Worm (Caenorhabditis elegans) whole organism, L2 larva: ENCODE data around the gene C01G6.3.

Experiments used
- C34F6.9 ChIP-seq: fragments of 150-350 bp; optimal IDR thresholded peaks from 2 replicates; lab custom pipeline; 2014; ENCODE audit warnings: missing biosample characterization, missing genetic modification characterization
- Y55F3AM.14 ChIP-seq: fragments of 200-800 bp; sonication (Bioruptor generic); optimal IDR thresholded peaks from 2 replicates; lab custom pipeline; 2018; ENCODE audit warnings: mild to moderate bottlenecking, missing genetic modification characterization, missing compliant biosample characterization
- alr-1 ChIP-seq: fragments of 150-350 bp; optimal IDR thresholded peaks from 2 replicates; lab custom pipeline; 2014; ENCODE audit warnings: missing biosample characterization, missing genetic modification characterization
- aly-2 ChIP-seq: fragments of 150-350 bp; optimal IDR thresholded peaks from 2 replicates; lab custom pipeline; 2014; ENCODE audit warnings: missing biosample characterization, missing genetic modification characterization
- ama-1 ChIP-seq: fragments of 150-350 bp; optimal IDR thresholded peaks from 2 replicates; lab custom pipeline; 2018; ENCODE audit warnings: inconsistent platforms
- blmp-1 ChIP-seq: sonication (generic microtip); optimal IDR thresholded peaks from 2 replicates; lab custom pipeline; 2017; ENCODE audit warnings: missing genetic modification characterization, mild to moderate bottlenecking, missing compliant biosample characterization, antibody characterized with exemption, moderate library complexity; ENCODE audit not compliant: insufficient read depth
- ceh-16 ChIP-seq: fragments of 150-350 bp; optimal IDR thresholded peaks from 2 replicates; lab custom pipeline; 2014; ENCODE audit warnings: missing biosample characterization, missing genetic modification characterization
- ceh-82 ChIP-seq: fragments of 150-350 bp; optimal IDR thresholded peaks from 2 replicates; lab custom pipeline; 2014; ENCODE audit warnings: missing biosample characterization, missing genetic modification characterization
- crh-2 ChIP-seq: sonication (generic microtip); optimal IDR thresholded peaks from 2 replicates; lab custom pipeline; 2017; ENCODE audit warnings: missing biosample characterization, missing genetic modification characterization
- egl-27 ChIP-seq: sonication (generic microtip); optimal IDR thresholded peaks from 3 replicates; lab custom pipeline; 2017; ENCODE audit warnings: missing biosample characterization, missing genetic modification reagents, missing genetic modification characterization
- elt-3 ChIP-seq: sonication (generic microtip); optimal IDR thresholded peaks from 2 replicates; lab custom pipeline; 2017; ENCODE audit warnings: missing biosample characterization, missing genetic modification characterization
- fos-1 ChIP-seq: fragments of 150-350 bp; optimal IDR thresholded peaks from 2 replicates; lab custom pipeline; 2014; ENCODE audit warnings: missing biosample characterization, missing genetic modification characterization
- gmeb-1 ChIP-seq: fragments of 150-350 bp; optimal IDR thresholded peaks from 2 replicates; lab custom pipeline; 2014; ENCODE audit warnings: missing biosample characterization, missing genetic modification characterization
- lin-11 ChIP-seq: fragments of 150-350 bp; sonication (generic microtip); optimal IDR thresholded peaks from 2 replicates; lab custom pipeline; 2014; ENCODE audit warnings: missing biosample characterization, missing genetic modification characterization, inconsistent platforms, mixed read lengths
- lin-13 ChIP-seq: fragments of 150-350 bp; optimal IDR thresholded peaks from 2 replicates; lab custom pipeline; 2014; ENCODE audit warnings: missing biosample characterization, missing genetic modification reagents, missing genetic modification characterization
- lsy-2 ChIP-seq, 2 experiments: fragments of 150-350 bp in 1 of 2; sonication (generic microtip) in 1 of 2; optimal IDR thresholded peaks; 2 replicates each; lab custom pipeline; 2014 to 2017; ENCODE audit warnings: missing biosample characterization in 2 of 2, missing genetic modification characterization in 2 of 2
- mbf-1 ChIP-seq: sonication (generic microtip); optimal IDR thresholded peaks from 2 replicates; lab custom pipeline; 2017; ENCODE audit warnings: missing biosample characterization, missing genetic modification characterization
- mdl-1 ChIP-seq, 2 experiments: fragments of 150-350 bp in 1 of 2; sonication (generic microtip) in 1 of 2; optimal IDR thresholded peaks; 2 replicates each; lab custom pipeline; 2017; ENCODE audit warnings: missing biosample characterization in 2 of 2, missing genetic modification characterization in 2 of 2
- nhr-10 ChIP-seq: sonication (generic microtip); optimal IDR thresholded peaks from 2 replicates; lab custom pipeline; 2017; ENCODE audit warnings: missing biosample characterization, missing genetic modification characterization
- nhr-11 ChIP-seq: fragments of 150-350 bp; optimal IDR thresholded peaks from 2 replicates; lab custom pipeline; 2014; ENCODE audit warnings: missing biosample characterization, missing genetic modification characterization
- nhr-12 ChIP-seq: fragments of 150-350 bp; optimal IDR thresholded peaks from 2 replicates; lab custom pipeline; 2014; ENCODE audit warnings: missing biosample characterization, missing genetic modification characterization
- nhr-129 ChIP-seq: fragments of 150-350 bp; optimal IDR thresholded peaks from 2 replicates; lab custom pipeline; 2014; ENCODE audit warnings: missing biosample characterization, missing genetic modification characterization
- nhr-21 ChIP-seq: fragments of 150-350 bp; optimal IDR thresholded peaks from 2 replicates; lab custom pipeline; 2014; ENCODE audit warnings: missing biosample characterization, missing genetic modification characterization
- nhr-237 ChIP-seq: fragments of 150-350 bp; optimal IDR thresholded peaks from 2 replicates; lab custom pipeline; 2014; ENCODE audit warnings: missing biosample characterization, missing genetic modification characterization
- nhr-25 ChIP-seq: fragments of 150-350 bp; sonication (generic microtip); optimal IDR thresholded peaks from 3 replicates; lab custom pipeline; 2014; ENCODE audit warnings: missing biosample characterization, missing genetic modification characterization
- nhr-6 ChIP-seq: fragments of 150-350 bp; optimal IDR thresholded peaks from 2 replicates; lab custom pipeline; 2014; ENCODE audit warnings: missing biosample characterization, missing genetic modification characterization
- peb-1 ChIP-seq: fragments of 150-350 bp; optimal IDR thresholded peaks from 2 replicates; lab custom pipeline; 2014; ENCODE audit warnings: missing biosample characterization, missing genetic modification characterization
- sem-4 ChIP-seq: fragments of 150-350 bp; optimal IDR thresholded peaks from 2 replicates; lab custom pipeline; 2014; ENCODE audit warnings: missing biosample characterization, missing genetic modification reagents, missing genetic modification characterization
- sma-9 ChIP-seq, 2 experiments: fragments of 150-350 bp in 1 of 2; sonication (generic microtip) in 1 of 2; optimal IDR thresholded peaks; 2 replicates each; lab custom pipeline; 2014 to 2016; ENCODE audit warnings: missing genetic modification characterization in 2 of 2, mild to moderate bottlenecking in 1 of 2, missing biosample characterization in 1 of 2, missing compliant biosample characterization in 1 of 2, missing genetic modification reagents in 1 of 2, moderate library complexity in 1 of 2
- snpc-4 ChIP-seq: fragments of 150-350 bp; optimal IDR thresholded peaks from 2 replicates; lab custom pipeline; 2014; ENCODE audit warnings: missing biosample characterization, missing genetic modification characterization
- unc-39 ChIP-seq: fragments of 150-350 bp; optimal IDR thresholded peaks from 2 replicates; lab custom pipeline; 2014; ENCODE audit warnings: missing biosample characterization, missing genetic modification characterization
- unc-62 ChIP-seq: fragments of 150-350 bp; optimal IDR thresholded peaks from 2 replicates; lab custom pipeline; 2014; ENCODE audit warnings: missing biosample characterization, missing genetic modification reagents, missing genetic modification characterization
- ztf-4 ChIP-seq: fragments of 150-350 bp; optimal IDR thresholded peaks from 2 replicates; lab custom pipeline; 2014; ENCODE audit warnings: missing biosample characterization, missing genetic modification characterization

C01G6.3 gene

DNA sequence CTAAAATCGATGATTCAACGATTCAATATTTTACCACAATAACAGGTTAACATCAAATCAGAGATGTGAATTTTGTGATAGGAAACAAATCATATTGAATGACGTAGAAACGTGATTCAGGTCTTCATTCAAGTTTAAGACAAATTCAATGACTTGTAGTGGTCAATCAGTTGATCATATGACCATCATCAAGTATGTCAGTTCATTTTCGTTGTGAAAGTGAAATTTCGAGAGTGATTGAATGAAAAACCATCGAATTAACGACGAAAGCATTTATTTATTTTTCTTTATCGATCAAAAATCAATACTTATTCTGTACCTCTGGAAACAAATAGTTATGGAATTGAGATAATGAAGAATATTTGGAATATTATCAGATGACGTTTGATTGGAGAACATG, 18.2 kb upstream of the C01G6.3 start:
- TF ChIP-seq blmp-1 (tag; lab: Kevin White, UChicago), result peak; percentile 86
- TF ChIP-seq nhr-25 (tag; lab: Kevin White, UChicago), result peak; percentile 65
- TF ChIP-seq ceh-82 (tag; lab: Kevin White, UChicago), result no peak

DNA sequence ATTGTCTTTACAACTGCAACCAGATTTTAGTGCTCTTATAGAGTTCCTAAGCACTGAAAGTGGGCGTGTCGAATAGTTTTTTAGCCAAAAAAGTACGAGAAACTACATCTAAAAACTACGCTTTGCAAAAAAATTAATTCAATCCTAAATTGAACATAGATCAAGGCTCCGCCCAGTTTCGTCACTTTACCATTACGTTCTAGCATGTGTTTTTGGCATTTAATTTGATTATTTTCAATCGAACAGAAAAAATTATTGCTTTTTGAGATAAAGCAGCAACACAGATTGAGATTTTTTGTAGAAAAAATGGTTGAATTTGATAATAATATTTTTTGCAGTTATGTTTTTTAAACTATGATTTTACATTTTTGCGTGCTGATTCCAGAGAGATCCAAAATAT, 15.5 kb upstream of the C01G6.3 start, which contains the start of gene nlp-82:
TSS of gene nlp-82 (minus strand) at position 101 of the 400 bp plus-strand sequence.
- TF ChIP-seq nhr-12, result no peak

DNA sequence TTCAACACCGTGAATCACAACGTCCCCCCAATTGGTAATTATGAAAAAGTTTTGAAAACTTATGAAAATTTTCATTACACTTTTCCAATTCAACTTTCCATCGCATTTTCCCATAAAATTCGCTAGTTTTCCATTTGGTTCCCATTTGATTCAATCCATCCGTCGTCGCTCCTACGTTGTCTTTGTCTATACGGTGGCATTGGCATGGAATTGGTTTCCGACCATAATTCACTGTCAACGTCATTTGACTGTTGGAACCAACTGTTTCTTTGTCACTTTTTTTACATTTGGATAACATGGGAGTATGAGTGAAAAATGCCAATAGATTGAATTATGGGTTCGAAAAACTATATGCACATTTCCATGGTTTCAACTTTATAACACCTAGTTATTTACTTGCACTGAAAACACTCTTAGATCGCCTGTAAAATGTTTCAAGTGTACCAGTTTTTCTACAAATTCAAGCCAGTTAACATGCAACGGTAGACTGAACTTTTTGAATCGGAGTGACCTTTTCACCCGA, 11.6 kb upstream of the C01G6.3 start:
- TF ChIP-seq ceh-16 (tag; lab: Kevin White, UChicago) (no peak), nhr-10 (tag; lab: Kevin White, UChicago) (no peak), unc-39 (no peak), nhr-21 (tag; lab: Kevin White, UChicago) (no peak), nhr-25 (tag; lab: Kevin White, UChicago) (no peak), aly-2 (tag; lab: Kevin White, UChicago) (no peak), lin-11 (tag; lab: Kevin White, UChicago) (no peak), nhr-11 (tag; lab: Kevin White, UChicago) (no peak), sem-4 (no peak), sma-9 (GFP tag; optimal IDR thresholded peaks at IDR 0.05; lab: Kevin White, UChicago) (no peak), sma-9 (tag; optimal IDR thresholded peaks at IDR 0.05; lab: Kevin White, UChicago) (no peak), egl-27 (tag; lab: Kevin White, UChicago) (no peak), nhr-237 (tag; lab: Kevin White, UChicago) (no peak), Y55F3AM.14 (GFP tag; lab: Kevin White, UChicago) (no peak), unc-62 (GFP tag; lab: Kevin White, UChicago) (no peak), fos-1 (tag; lab: Kevin White, UChicago) (no peak), lin-13 (GFP tag; lab: Kevin White, UChicago) (no peak), alr-1 (tag; lab: Kevin White, UChicago) (no peak), lsy-2 (tag; optimal IDR thresholded peaks at IDR 0.05; lab: Kevin White, UChicago) (no peak), ama-1 (no peak)

DNA sequence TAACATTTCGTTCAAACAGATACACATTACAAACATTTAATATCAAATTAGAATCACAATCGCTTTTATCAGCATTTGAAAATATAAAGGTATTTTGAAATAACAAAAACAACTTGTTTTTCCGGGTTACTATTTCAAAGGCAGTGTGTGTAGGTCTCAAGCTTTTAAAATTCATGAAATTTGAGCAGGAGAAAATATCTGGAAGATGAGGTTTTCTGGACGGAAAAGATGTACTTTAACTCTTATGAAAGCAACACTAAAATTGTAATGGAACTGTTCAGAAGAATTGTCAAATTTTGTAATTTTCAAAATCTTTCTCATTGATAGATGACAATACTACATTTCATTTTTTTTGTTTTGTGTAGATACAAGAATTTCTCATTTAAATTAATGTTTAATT, 11.1 kb upstream of the C01G6.3 start:
- no peak for TF ChIP-seq nhr-21 (tag; lab: Kevin White, UChicago)
- no peak for TF ChIP-seq elt-3
- TF ChIP-seq aly-2 (tag; lab: Kevin White, UChicago), result no peak
- no peak for TF ChIP-seq mbf-1 (tag; lab: Kevin White, UChicago)
- TF ChIP-seq nhr-6 (tag; lab: Kevin White, UChicago), result no peak
- no peak for TF ChIP-seq ztf-4 (tag; lab: Kevin White, UChicago)
- TF ChIP-seq ama-1, result no peak
- no peak for TF ChIP-seq nhr-11 (tag; lab: Kevin White, UChicago)

DNA sequence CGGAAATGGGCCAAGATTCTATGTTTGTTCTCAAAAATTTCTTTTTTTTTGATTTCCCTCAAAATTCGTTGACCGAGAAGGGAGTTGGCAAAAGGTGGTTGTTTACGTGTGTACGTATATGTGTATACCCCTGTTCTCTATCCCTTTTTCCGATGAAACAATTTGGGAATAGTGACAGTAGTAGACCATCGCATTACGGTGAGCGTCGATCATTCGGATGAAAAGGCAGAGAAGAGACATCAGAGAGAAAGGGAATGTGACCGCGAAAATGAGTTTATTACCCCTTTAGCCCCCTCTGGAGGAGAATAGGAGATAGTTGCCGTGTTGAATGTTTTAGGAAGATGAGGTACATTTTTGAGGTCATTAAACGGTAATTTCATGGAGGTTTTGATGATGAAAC, 9.7 kb upstream of the C01G6.3 start:
- peak; percentile 16 for TF ChIP-seq sma-9 (GFP tag; optimal IDR thresholded peaks at IDR 0.05; lab: Kevin White, UChicago)
- no peak for TF ChIP-seq sma-9 (tag; optimal IDR thresholded peaks at IDR 0.05; lab: Kevin White, UChicago)
- TF ChIP-seq blmp-1 (tag; lab: Kevin White, UChicago), result peak; percentile 36
- peak; percentile 51 for TF ChIP-seq nhr-129 (tag; lab: Kevin White, UChicago)
- TF ChIP-seq C34F6.9 (tag; lab: Kevin White, UChicago), result peak; percentile 1
- no peak for TF ChIP-seq egl-27 (tag; lab: Kevin White, UChicago)
- no peak for TF ChIP-seq lin-13 (GFP tag; lab: Kevin White, UChicago)
- TF ChIP-seq nhr-25 (tag; lab: Kevin White, UChicago), result peak; percentile 28
- no peak for TF ChIP-seq nhr-10 (tag; lab: Kevin White, UChicago)
- no peak for TF ChIP-seq gmeb-1

DNA sequence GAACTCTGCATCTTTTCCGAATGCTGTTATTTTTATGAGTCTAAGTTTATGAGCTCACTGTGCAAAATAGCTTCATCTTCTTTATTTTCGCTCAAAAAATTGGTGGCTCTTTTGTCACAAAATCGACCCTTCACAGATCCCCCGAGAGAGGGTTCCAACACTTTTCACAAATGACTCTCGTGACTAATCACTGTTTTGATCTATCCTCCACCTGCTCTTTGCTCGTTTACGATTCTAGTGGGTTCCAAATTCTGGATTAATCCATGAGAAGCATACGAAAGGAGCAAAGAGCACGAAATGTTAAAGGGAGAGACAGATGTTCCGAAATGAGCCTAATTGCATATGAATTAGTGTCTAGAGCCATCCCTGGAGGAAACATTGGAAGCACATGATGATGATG, 8.3 kb upstream of the C01G6.3 start:
- TF ChIP-seq mbf-1 (tag; lab: Kevin White, UChicago) (no peak), snpc-4 (tag; lab: Kevin White, UChicago) (no peak), nhr-21 (tag; lab: Kevin White, UChicago) (no peak), unc-39 (no peak), fos-1 (tag; lab: Kevin White, UChicago) (no peak), C34F6.9 (tag; lab: Kevin White, UChicago) (no peak), sem-4 (no peak), crh-2 (tag; lab: Kevin White, UChicago) (no peak), nhr-237 (tag; lab: Kevin White, UChicago) (no peak), aly-2 (tag; lab: Kevin White, UChicago) (no peak), mdl-1 (tag; optimal IDR thresholded peaks at IDR 0.05; lab: Kevin White, UChicago) (no peak), peb-1 (tag; lab: Kevin White, UChicago) (no peak), egl-27 (tag; lab: Kevin White, UChicago) (no peak)
